Worm (Caenorhabditis elegans) whole organism, late embryonic: ENCODE measurements around the gene dpy-7.

ENCODE experiments used
- C38D4.7 ChIP-seq: fragments of 200-800 bp; sonication (Bioruptor generic); optimal IDR thresholded peaks from 2 replicates; lab custom pipeline; 2018; ENCODE audit warnings: mild to moderate bottlenecking, missing genetic modification characterization, moderate library complexity, missing compliant biosample characterization
- F13H6.1 ChIP-seq: sonication (generic microtip); optimal IDR thresholded peaks from 2 replicates; lab custom pipeline; 2016; ENCODE audit warnings: missing genetic modification characterization, missing compliant biosample characterization
- K09A11.1 ChIP-seq: sonication (generic microtip); optimal IDR thresholded peaks from 2 replicates; lab custom pipeline; 2017; ENCODE audit warnings: antibody characterized with exemption, mild to moderate bottlenecking, missing genetic modification characterization, missing compliant biosample characterization; ENCODE audit not compliant: insufficient read depth
- ahr-1 ChIP-seq: sonication (generic microtip); optimal IDR thresholded peaks from 2 replicates; lab custom pipeline; 2016; ENCODE audit warnings: missing genetic modification characterization, missing compliant biosample characterization
- ama-1 ChIP-seq: fragments of 150-350 bp; optimal IDR thresholded peaks from 2 replicates; lab custom pipeline; 2014
- ceh-18 ChIP-seq: sonication (generic microtip); optimal IDR thresholded peaks from 2 replicates; lab custom pipeline; 2016; ENCODE audit warnings: missing genetic modification characterization, missing compliant biosample characterization
- ceh-24 ChIP-seq: sonication (generic microtip); optimal IDR thresholded peaks from 2 replicates; lab custom pipeline; 2016; ENCODE audit warnings: mild to moderate bottlenecking, missing genetic modification characterization, missing compliant biosample characterization
- ceh-34 ChIP-seq: sonication (generic microtip); optimal IDR thresholded peaks from 2 replicates; lab custom pipeline; 2016; ENCODE audit warnings: mild to moderate bottlenecking, missing genetic modification characterization, missing compliant biosample characterization
- ceh-45 ChIP-seq: fragments of 200-800 bp; sonication (Bioruptor generic); IDR thresholded peaks from 2 replicates; pipeline ENCODE4 v1.3.6; 2022; ENCODE audit warnings: missing genetic modification reagents, missing genetic modification characterization, missing compliant biosample characterization
- ceh-9 ChIP-seq: sonication (generic microtip); optimal IDR thresholded peaks from 2 replicates; lab custom pipeline; 2016; ENCODE audit warnings: mild to moderate bottlenecking, missing genetic modification characterization, inconsistent platforms, missing compliant biosample characterization
- che-1 ChIP-seq: sonication (generic microtip); optimal IDR thresholded peaks from 2 replicates; lab custom pipeline; 2016; ENCODE audit warnings: mild to moderate bottlenecking, missing genetic modification characterization, missing compliant biosample characterization
- dmd-4 ChIP-seq: sonication (generic microtip); optimal IDR thresholded peaks from 2 replicates; lab custom pipeline; 2016; ENCODE audit warnings: borderline replicate concordance, missing genetic modification characterization, missing compliant biosample characterization
- ets-4 ChIP-seq: sonication (generic microtip); optimal IDR thresholded peaks from 2 replicates; lab custom pipeline; 2016; ENCODE audit warnings: missing genetic modification characterization, missing compliant biosample characterization
- fax-1 ChIP-seq: sonication (generic microtip); optimal IDR thresholded peaks from 2 replicates; lab custom pipeline; 2016; ENCODE audit warnings: missing genotype, missing genetic modification characterization, missing compliant biosample characterization
- fkh-10 ChIP-seq: fragments of 150-350 bp; optimal IDR thresholded peaks from 2 replicates; lab custom pipeline; 2014; ENCODE audit warnings: missing biosample characterization, missing genetic modification reagents, missing genetic modification characterization
- gmeb-2 ChIP-seq: sonication (generic microtip); optimal IDR thresholded peaks from 2 replicates; lab custom pipeline; 2016; ENCODE audit warnings: missing genetic modification characterization, inconsistent platforms, missing compliant biosample characterization
- hlh-13 ChIP-seq: fragments of 200-800 bp; sonication (Bioruptor generic); optimal IDR thresholded peaks from 2 replicates; lab custom pipeline; 2018; ENCODE audit warnings: mild to moderate bottlenecking, missing genetic modification characterization, missing compliant biosample characterization
- hlh-6 ChIP-seq: sonication (generic microtip); optimal IDR thresholded peaks from 2 replicates; lab custom pipeline; 2016; ENCODE audit warnings: missing genotype, missing genetic modification characterization, missing compliant biosample characterization
- hlh-8 ChIP-seq: sonication (generic microtip); optimal IDR thresholded peaks from 2 replicates; lab custom pipeline; 2016; ENCODE audit warnings: missing genotype, missing genetic modification characterization, missing compliant biosample characterization
- lim-6 ChIP-seq: sonication (generic microtip); optimal IDR thresholded peaks from 2 replicates; lab custom pipeline; 2016; ENCODE audit warnings: missing genetic modification characterization, missing compliant biosample characterization
- nfya-1 ChIP-seq: sonication (generic microtip); optimal IDR thresholded peaks from 2 replicates; lab custom pipeline; 2017; ENCODE audit warnings: missing genetic modification characterization, mild to moderate bottlenecking, missing compliant biosample characterization, antibody characterized with exemption, moderate library complexity
- nhr-232 ChIP-seq: sonication (generic microtip); optimal IDR thresholded peaks from 2 replicates; lab custom pipeline; 2016; ENCODE audit warnings: missing genetic modification characterization, missing compliant biosample characterization
- pag-3 ChIP-seq: sonication (generic microtip); optimal IDR thresholded peaks from 2 replicates; lab custom pipeline; 2016; ENCODE audit warnings: missing compliant biosample characterization, missing genetic modification characterization, borderline replicate concordance
- pha-4 ChIP-seq: fragments of 150-350 bp; optimal IDR thresholded peaks from 2 replicates; lab custom pipeline; 2018; ENCODE audit warnings: missing biosample characterization, missing genetic modification reagents, missing genetic modification characterization
- pqm-1 ChIP-seq: sonication (generic microtip); optimal IDR thresholded peaks from 2 replicates; lab custom pipeline; 2016; ENCODE audit warnings: missing genetic modification characterization, missing compliant biosample characterization
- sox-2 ChIP-seq: fragments of 200-800 bp; sonication (Bioruptor generic); IDR thresholded peaks from 2 replicates; pipeline ENCODE4 v1.3.6; 2022; ENCODE audit warnings: missing genetic modification reagents, missing genetic modification characterization, missing compliant biosample characterization
- sox-4 ChIP-seq: sonication (generic microtip); optimal IDR thresholded peaks from 2 replicates; lab custom pipeline; 2017; ENCODE audit warnings: mild to moderate bottlenecking, missing genetic modification characterization, inconsistent platforms, missing compliant biosample characterization
- tbx-2 ChIP-seq: sonication (generic microtip); optimal IDR thresholded peaks from 2 replicates; lab custom pipeline; 2016; ENCODE audit warnings: missing genetic modification characterization, missing compliant biosample characterization
- ttx-3 ChIP-seq: sonication (generic microtip); optimal IDR thresholded peaks from 2 replicates; lab custom pipeline; 2016; ENCODE audit warnings: missing genetic modification reagents, missing genetic modification characterization, missing compliant biosample characterization
- unc-3 ChIP-seq, 2 experiments: fragments of 200-800 bp in 1 of 2; sonication (Bioruptor generic) in 1 of 2; sonication (generic microtip) in 1 of 2; conservative IDR thresholded peaks in 1 of 2; optimal IDR thresholded peaks in 1 of 2; 2 replicates each; pipeline versions ENCODE4 v1.3.6 to Lab custom; 2016 to 2022; ENCODE audit warnings: missing compliant biosample characterization in 2 of 2, missing genetic modification characterization in 2 of 2, missing genetic modification reagents in 1 of 2
- unc-55 ChIP-seq: sonication (generic microtip); optimal IDR thresholded peaks from 2 replicates; lab custom pipeline; 2017; ENCODE audit warnings: missing biosample characterization, missing genetic modification reagents, missing genetic modification characterization

dpy-7 gene

DNA sequence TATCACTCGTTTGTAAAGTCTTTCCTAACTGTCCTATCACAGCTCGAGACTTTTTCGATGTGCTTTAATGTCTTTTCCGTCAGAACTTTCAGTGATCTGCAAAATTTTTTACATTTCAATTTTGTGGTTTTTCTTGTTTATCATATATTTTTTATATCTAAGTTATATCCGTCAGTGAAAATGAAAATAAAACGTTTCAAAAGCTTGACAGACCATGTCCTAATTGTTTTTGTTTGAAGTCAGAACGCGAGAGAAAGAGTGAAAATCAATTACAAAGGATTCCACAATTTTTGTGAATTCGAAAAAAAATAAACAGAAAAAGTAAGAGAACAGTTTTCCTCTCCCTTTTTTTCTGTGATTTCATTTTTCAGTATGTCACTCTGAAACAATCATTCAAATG, 10.6 kb upstream of the dpy-7 start, which contains the start of gene F46C8.1:
TSS of gene F46C8.1 (plus strand) at position 301 of the 400 bp plus-strand sequence.
- TF ChIP-seq tbx-2, result no peak
- TF ChIP-seq pha-4, result no peak
- no peak for TF ChIP-seq ama-1 (lab: Kevin White, UChicago)

DNA sequence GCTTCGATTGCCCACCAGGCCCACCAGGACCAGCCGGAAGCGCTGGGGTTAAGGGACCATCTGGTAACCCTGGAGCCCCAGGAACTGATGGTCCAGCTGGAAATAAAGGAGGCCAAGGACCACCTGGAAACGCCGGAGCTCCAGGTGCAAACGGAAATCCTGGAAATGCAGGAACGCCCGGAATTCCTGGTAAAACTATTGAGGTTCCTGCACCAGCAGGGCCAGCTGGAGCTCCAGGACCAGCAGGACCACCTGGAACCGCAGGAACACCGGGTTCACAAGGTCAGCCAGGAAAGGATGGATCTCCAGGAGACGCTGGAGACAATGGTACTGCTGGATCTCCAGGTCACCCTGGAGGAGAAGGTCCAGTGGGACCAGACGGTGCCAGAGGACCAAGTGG, 10.1 kb upstream of the dpy-7 start:
- TF ChIP-seq ttx-3 (tag; lab: Kevin White, UChicago), result no peak
- no peak for TF ChIP-seq pqm-1 (tag; lab: Kevin White, UChicago)
- no peak for TF ChIP-seq sox-2 (GFP tag; lab: Robert Waterston, UW)
- no peak for TF ChIP-seq lim-6 (tag; lab: Kevin White, UChicago)
- TF ChIP-seq hlh-13 (GFP tag; lab: Kevin White, UChicago), result no peak
- TF ChIP-seq ceh-18, result no peak

DNA sequence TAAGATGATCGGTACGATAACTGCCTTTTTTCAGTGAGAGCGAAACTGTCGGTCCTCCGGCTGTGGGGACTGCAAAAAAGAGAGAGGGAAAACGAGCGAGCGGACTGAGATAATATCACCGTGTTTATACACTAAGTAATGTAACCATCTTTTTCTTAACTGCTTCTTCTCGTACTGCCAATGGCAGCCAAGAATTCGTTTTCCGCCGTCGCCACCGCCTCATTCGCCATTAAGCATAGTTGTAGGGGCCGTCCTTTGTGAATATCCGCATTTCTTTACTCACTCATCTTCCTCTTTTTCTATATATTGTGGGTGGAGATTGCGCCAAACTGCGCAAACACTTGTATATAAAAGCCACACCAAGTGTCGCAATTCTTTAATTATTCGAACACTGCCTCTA, 8.9 kb upstream of the dpy-7 start, which contains the start of gene col-174:
TSS of gene col-174 (plus strand) at position 301 of the 400 bp plus-strand sequence.
- TF ChIP-seq pag-3 (tag; lab: Kevin White, UChicago) (no peak), hlh-8 (tag; lab: Kevin White, UChicago) (no peak), nfya-1 (tag; lab: Kevin White, UChicago) (no peak), nhr-232 (tag; lab: Kevin White, UChicago) (no peak), hlh-13 (GFP tag; lab: Kevin White, UChicago) (no peak), ceh-9 (tag; lab: Kevin White, UChicago) (no peak), unc-55 (GFP tag; lab: Kevin White, UChicago) (no peak), ceh-34 (no peak), sox-4 (tag; lab: Kevin White, UChicago) (no peak), K09A11.1 (no peak), gmeb-2 (tag; lab: Kevin White, UChicago) (no peak)

DNA sequence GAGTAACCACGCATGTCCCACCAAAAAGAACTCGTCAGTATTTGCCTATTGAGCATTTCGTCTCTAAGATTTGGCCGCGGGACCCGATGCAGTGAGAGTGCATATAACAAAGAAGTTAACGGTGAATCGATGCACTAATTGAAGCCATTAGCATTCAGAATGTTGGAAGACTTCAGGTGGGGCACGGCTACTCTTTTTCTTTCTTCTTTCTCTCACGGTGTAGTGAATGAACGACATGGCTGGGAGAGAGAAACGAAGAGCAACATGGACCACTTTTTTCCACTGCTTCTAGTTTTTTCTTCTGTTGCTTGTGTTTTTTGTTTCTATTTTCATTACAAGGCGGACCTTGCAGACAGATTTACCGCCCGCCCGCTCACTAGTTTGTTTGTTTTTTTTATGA, 3.5 kb upstream of the dpy-7 start:
- TF ChIP-seq ets-4 (tag; lab: Kevin White, UChicago) (no peak), dmd-4 (tag; lab: Kevin White, UChicago) (no peak), ceh-24 (no peak), unc-3 (GFP tag; conservative IDR thresholded peaks at IDR 0.05; lab: Robert Waterston, UW) (no peak), unc-3 (tag; optimal IDR thresholded peaks at IDR 0.05; lab: Kevin White, UChicago) (no peak), C38D4.7 (GFP tag; lab: Kevin White, UChicago) (no peak), K09A11.1 (no peak), ama-1 (lab: Kevin White, UChicago) (no peak), ceh-45 (GFP tag; lab: Robert Waterston, UW) (no peak), ttx-3 (tag; lab: Kevin White, UChicago) (no peak), fax-1 (tag; lab: Kevin White, UChicago) (no peak), fkh-10 (no peak)

DNA sequence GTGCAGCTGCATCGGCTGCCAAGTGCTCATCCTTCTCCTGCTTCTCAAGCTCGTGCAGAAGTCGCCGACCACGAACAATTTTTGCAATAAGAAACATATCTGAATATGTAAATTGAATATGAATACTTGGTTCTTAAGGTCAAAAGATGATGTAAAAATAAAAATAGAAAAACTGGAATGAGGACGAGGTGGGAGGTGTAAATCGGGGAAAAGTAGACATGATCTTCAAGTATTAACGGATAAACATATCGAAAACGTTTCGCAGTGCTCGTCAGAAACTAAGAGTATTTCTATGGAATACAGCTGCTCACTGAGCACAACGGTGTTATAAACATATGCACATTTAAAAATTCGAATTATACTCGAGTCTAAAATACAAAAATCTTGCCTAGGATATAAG, 2.4 kb upstream of the dpy-7 start, which contains the start of gene glb-16:
TSS of gene glb-16 (minus strand) at position 101 of the 400 bp plus-strand sequence.
- TF ChIP-seq ets-4 (tag; lab: Kevin White, UChicago) (no peak), che-1 (tag; lab: Kevin White, UChicago) (no peak), F13H6.1 (tag; lab: Kevin White, UChicago) (no peak)

DNA sequence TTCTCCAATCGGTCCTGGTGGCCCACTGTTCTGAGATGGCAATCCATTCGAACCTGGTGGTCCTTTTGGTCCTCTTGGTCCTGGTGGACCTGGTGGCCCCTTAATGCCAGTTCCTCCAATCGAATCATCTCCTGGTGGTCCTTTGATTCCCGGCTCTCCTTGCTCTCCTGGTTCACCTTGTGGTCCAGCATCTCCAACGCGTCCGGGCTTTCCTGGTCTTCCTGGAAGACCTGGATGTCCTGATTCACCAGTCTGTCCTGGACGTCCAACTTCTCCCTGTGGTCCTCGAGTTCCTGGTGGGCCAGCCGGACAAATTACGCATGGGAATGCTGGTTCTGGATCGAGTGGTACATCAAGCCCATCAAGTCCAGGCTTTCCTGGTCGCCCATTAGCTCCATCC, 723 bp downstream of the dpy-7 start:
- TF ChIP-seq C38D4.7 (GFP tag; lab: Kevin White, UChicago) (no peak), ahr-1 (tag; lab: Kevin White, UChicago) (no peak), hlh-6 (tag; lab: Kevin White, UChicago) (peak; percentile 43), ceh-45 (GFP tag; lab: Robert Waterston, UW) (no peak), ceh-9 (tag; lab: Kevin White, UChicago) (peak; percentile 19)
